Worm (Caenorhabditis elegans) whole organism, young adult: Measurements from ENCODE around the gene clc-20.

Source experiments
- let-607 ChIP-seq, 2 experiments: fragments of 200-800 bp in 1 of 2; sonication (Bioruptor generic) in 1 of 2; sonication (generic microtip) in 1 of 2; optimal IDR thresholded peaks; 2 replicates each; lab custom pipeline; 2016 to 2018; ENCODE audit warnings: mild to moderate bottlenecking in 2 of 2, missing compliant biosample characterization in 2 of 2, missing genetic modification characterization in 2 of 2, moderate library complexity in 2 of 2, missing genotype in 1 of 2
- mcd-1 ChIP-seq: fragments of 200-800 bp; sonication (Bioruptor generic); IDR thresholded peaks from 2 replicates; pipeline ENCODE4 v1.3.6; 2022; ENCODE audit warnings: missing genetic modification reagents, missing genetic modification characterization, missing compliant biosample characterization
- snpc-4 ChIP-seq, 5 experiments: fragments of 150-350 bp in 1 of 5; sonication (generic microtip) in 4 of 5; optimal IDR thresholded peaks; 2 replicates each; lab custom pipeline; 2014 to 2018; ENCODE audit warnings: missing genetic modification characterization in 5 of 5, missing biosample characterization in 3 of 5, antibody characterized with exemption in 2 of 5, mild to moderate bottlenecking in 2 of 5, missing compliant biosample characterization in 2 of 5, missing genotype in 2 of 5, moderate library complexity in 2 of 5, missing genetic modification reagents in 1 of 5

- no peak for TF ChIP-seq snpc-4 (GFP tag; optimal IDR thresholded peaks at IDR 0.05; lab: Kevin White, UChicago)
- no peak for TF ChIP-seq snpc-4 (tag; optimal IDR thresholded peaks at IDR 0.05; lab: Kevin White, UChicago)
- TF ChIP-seq let-607 (tag; optimal IDR thresholded peaks at IDR 0.05; lab: Kevin White, UChicago), result no peak
- no peak for TF ChIP-seq mcd-1 (GFP tag; lab: Robert Waterston, UW)
Observed at ce11 chrIII:907990-908389, 35.6 kb downstream of the clc-20 start.
